Fruit fly (Drosophila melanogaster) whole organism, embryonic: ENCODE data around the gene CG31897.

Experiments used
- BtbVII ChIP-seq: fragments of 200-800 bp; sonication (Bioruptor generic); optimal IDR thresholded peaks from 3 replicates; lab custom pipeline; 2017; ENCODE audit warnings: missing biosample characterization, mild to moderate bottlenecking, missing genetic modification characterization
- CG10654 ChIP-seq: fragments of 200-800 bp; sonication (Bioruptor generic); optimal IDR thresholded peaks from 2 replicates; lab custom pipeline; 2016; ENCODE audit warnings: missing biosample characterization, missing genetic modification characterization
- CG11093 ChIP-seq: fragments of 200-800 bp; sonication (Bioruptor generic); IDR thresholded peaks from 3 replicates; pipeline ENCODE4 v1.3.6; 2022; ENCODE audit warnings: missing biosample characterization, missing genetic modification characterization
- CG11504 ChIP-seq: fragments of 200-800 bp; sonication (Bioruptor generic); optimal IDR thresholded peaks from 3 replicates; lab custom pipeline; 2019; ENCODE audit warnings: missing biosample characterization, mild to moderate bottlenecking, missing genetic modification characterization, moderate library complexity
- CG15479 ChIP-seq: fragments of 200-800 bp; sonication (Bioruptor generic); optimal IDR thresholded peaks from 3 replicates; lab custom pipeline; 2019; ENCODE audit warnings: missing biosample characterization, mild to moderate bottlenecking, missing genetic modification characterization, moderate library complexity
- CG17359 ChIP-seq: fragments of 200-800 bp; sonication (Bioruptor generic); optimal IDR thresholded peaks from 3 replicates; lab custom pipeline; 2018; ENCODE audit warnings: missing biosample characterization, mild to moderate bottlenecking, missing genetic modification characterization, moderate library complexity
- CG18764 ChIP-seq: fragments of 200-800 bp; sonication (Bioruptor generic); optimal IDR thresholded peaks from 3 replicates; lab custom pipeline; 2016; ENCODE audit warnings: missing biosample characterization, missing genetic modification characterization
- CG31224 ChIP-seq: fragments of 200-800 bp; sonication (Bioruptor generic); IDR thresholded peaks from 2 replicates; pipeline ENCODE4 v1.3.6; 2022; ENCODE audit warnings: missing biosample characterization, missing genetic modification characterization
- CG31365 ChIP-seq: fragments of 200-800 bp; sonication (Bioruptor generic); optimal IDR thresholded peaks from 2 replicates; lab custom pipeline; 2018; ENCODE audit warnings: missing biosample characterization, mild to moderate bottlenecking, missing genetic modification characterization
- CG3281 ChIP-seq: fragments of 200-800 bp; sonication (Bioruptor generic); optimal IDR thresholded peaks from 3 replicates; lab custom pipeline; 2017; ENCODE audit warnings: missing biosample characterization, mild to moderate bottlenecking, missing genetic modification characterization
- CG4424 ChIP-seq: fragments of 200-800 bp; sonication (Bioruptor generic); optimal IDR thresholded peaks from 3 replicates; lab custom pipeline; 2016; ENCODE audit warnings: missing biosample characterization, missing genetic modification characterization
- CG4854 ChIP-seq: fragments of 200-800 bp; sonication (Bioruptor generic); optimal IDR thresholded peaks from 2 replicates; lab custom pipeline; 2016; ENCODE audit warnings: missing biosample characterization, missing genetic modification characterization, inconsistent platforms
- CG6854 ChIP-seq: fragments of 200-800 bp; sonication (Bioruptor generic); optimal IDR thresholded peaks from 3 replicates; lab custom pipeline; 2017; ENCODE audit warnings: missing biosample characterization, mild to moderate bottlenecking, missing genetic modification characterization
- CG9609 ChIP-seq: fragments of 200-800 bp; sonication (Bioruptor generic); optimal IDR thresholded peaks from 3 replicates; lab custom pipeline; 2016; ENCODE audit warnings: missing biosample characterization, missing genetic modification characterization
- CkIIα-i1 ChIP-seq: fragments of 200-800 bp; sonication (Bioruptor generic); IDR thresholded peaks from 2 replicates; pipeline ENCODE4 v1.3.6; 2022; ENCODE audit warnings: missing biosample characterization, missing genetic modification characterization
- Dfd ChIP-seq, 2 experiments: fragments of >200 bp; optimal IDR thresholded peaks; 2 replicates each; lab custom pipeline; 2017; ENCODE audit warnings: missing biosample characterization in 2 of 2, missing genetic modification characterization in 2 of 2
- E2f2 ChIP-seq: fragments of 200-800 bp; sonication (Bioruptor generic); IDR thresholded peaks from 2 replicates; pipeline ENCODE4 v1.3.6; 2022; ENCODE audit warnings: missing biosample characterization, missing genetic modification characterization
- ERR ChIP-seq: fragments of 200-800 bp; sonication (Bioruptor generic); optimal IDR thresholded peaks from 2 replicates; lab custom pipeline; 2016; ENCODE audit warnings: missing biosample characterization, missing genetic modification characterization
- Ets65A ChIP-seq: fragments of 200-800 bp; sonication (Bioruptor generic); peaks from one replicate; lab custom pipeline; 2016; ENCODE audit warnings: missing biosample characterization, missing genetic modification characterization
- Fer1 ChIP-seq: fragments of 200-800 bp; sonication (Bioruptor generic); optimal IDR thresholded peaks from 2 replicates; lab custom pipeline; 2017; ENCODE audit warnings: missing biosample characterization, mild to moderate bottlenecking, missing genetic modification characterization
- HLH54F ChIP-seq: fragments of 200-800 bp; sonication (Bioruptor generic); optimal IDR thresholded peaks from 3 replicates; lab custom pipeline; 2016; ENCODE audit warnings: missing biosample characterization, missing genetic modification characterization
- HmgZ ChIP-seq: fragments of 200-800 bp; sonication (Bioruptor generic); optimal IDR thresholded peaks from 2 replicates; lab custom pipeline; 2018; ENCODE audit warnings: missing biosample characterization, mild to moderate bottlenecking, missing genetic modification characterization
- Hr3 ChIP-seq: fragments of 200-800 bp; sonication (Bioruptor generic); optimal IDR thresholded peaks from 3 replicates; lab custom pipeline; 2016; ENCODE audit warnings: missing biosample characterization, missing genetic modification characterization
- Hr78 ChIP-seq, 2 experiments: fragments of 200-800 bp in 1 of 2; fragments of >200 bp in 1 of 2; sonication (Bioruptor generic) in 1 of 2; optimal IDR thresholded peaks; 2 replicates each; lab custom pipeline; 2017 to 2019; ENCODE audit warnings: missing biosample characterization in 2 of 2, missing genetic modification characterization in 2 of 2, mild to moderate bottlenecking in 1 of 2, moderate library complexity in 1 of 2
- Jarid2 ChIP-seq: fragments of 200-800 bp; sonication (Bioruptor generic); optimal IDR thresholded peaks from 3 replicates; lab custom pipeline; 2017; ENCODE audit warnings: mild to moderate bottlenecking, missing biosample characterization, missing genetic modification reagents, missing genetic modification characterization
- Lpt ChIP-seq: fragments of >200 bp; optimal IDR thresholded peaks from 2 replicates; lab custom pipeline; 2018; ENCODE audit warnings: missing biosample characterization, missing genetic modification characterization
- Mes4 ChIP-seq: fragments of 200-800 bp; sonication (Bioruptor generic); optimal IDR thresholded peaks from 2 replicates; lab custom pipeline; 2016; ENCODE audit warnings: missing biosample characterization, missing genetic modification characterization
- Myb ChIP-seq: fragments of 200-800 bp; sonication (Bioruptor generic); optimal IDR thresholded peaks from 2 replicates; lab custom pipeline; 2016; ENCODE audit warnings: missing biosample characterization, missing genetic modification characterization
- NC2β ChIP-seq: fragments of 200-800 bp; sonication (Bioruptor generic); optimal IDR thresholded peaks from 2 replicates; lab custom pipeline; 2016; ENCODE audit warnings: missing biosample characterization, missing genetic modification characterization
- Nf-YA ChIP-seq: fragments of 200-800 bp; sonication (Bioruptor generic); IDR thresholded peaks from 2 replicates; pipeline ENCODE4 v1.3.6; 2022; ENCODE audit warnings: missing biosample characterization, missing genetic modification characterization
- Oaz ChIP-seq: fragments of 200-800 bp; sonication (Bioruptor generic); IDR thresholded peaks from 2 replicates; pipeline ENCODE4 v1.3.6; 2022; ENCODE audit warnings: missing biosample characterization, missing genetic modification characterization
- Pdp1 ChIP-seq, 2 experiments: fragments of 200-800 bp; sonication (Bioruptor generic); optimal IDR thresholded peaks; 3 replicates each; lab custom pipeline; 2016; ENCODE audit warnings: missing biosample characterization in 2 of 2, missing genetic modification characterization in 2 of 2, mild to moderate bottlenecking in 1 of 2, moderate library complexity in 1 of 2
- Poxn ChIP-seq: fragments of 200-800 bp; sonication (Bioruptor generic); IDR thresholded peaks from 2 replicates; pipeline ENCODE4 v1.3.6; 2022; ENCODE audit warnings: missing biosample characterization, missing genetic modification characterization
- Sox102F ChIP-seq: fragments of 200-800 bp; sonication (Bioruptor generic); optimal IDR thresholded peaks from 2 replicates; lab custom pipeline; 2018; ENCODE audit warnings: missing biosample characterization, mild to moderate bottlenecking, missing genetic modification characterization, moderate library complexity
- Tbp ChIP-seq: fragments of >200 bp; optimal IDR thresholded peaks from 2 replicates; lab custom pipeline; 2018; ENCODE audit warnings: missing biosample characterization, missing genetic modification characterization
- crol ChIP-seq: fragments of 200-800 bp; sonication (Bioruptor generic); IDR thresholded peaks from 2 replicates; pipeline ENCODE4 v1.3.6; 2022; ENCODE audit warnings: missing biosample characterization, missing genetic modification characterization
- disco-r ChIP-seq: fragments of 200-800 bp; sonication (Bioruptor generic); optimal IDR thresholded peaks from 2 replicates; lab custom pipeline; 2016; ENCODE audit warnings: missing biosample characterization, missing genetic modification characterization
- dpn ChIP-seq, 2 experiments: fragments of 200-800 bp; sonication (Bioruptor generic); optimal IDR thresholded peaks; 3 replicates each; lab custom pipeline; 2016; ENCODE audit warnings: missing biosample characterization in 2 of 2, missing genetic modification characterization in 2 of 2
- emc ChIP-seq: fragments of 200-800 bp; sonication (Bioruptor generic); optimal IDR thresholded peaks from 2 replicates; lab custom pipeline; 2016; ENCODE audit warnings: missing biosample characterization, missing genetic modification characterization
- fru ChIP-seq: fragments of >200 bp; optimal IDR thresholded peaks from 2 replicates; lab custom pipeline; 2017
- hkb ChIP-seq, 2 experiments: fragments of 200-800 bp in 1 of 2; fragments of >200 bp in 1 of 2; sonication (Bioruptor generic) in 1 of 2; IDR thresholded peaks in 1 of 2; optimal IDR thresholded peaks in 1 of 2; 2 replicates each; pipeline versions ENCODE4 v1.3.6 to Lab custom; 2017 to 2022; ENCODE audit warnings: missing biosample characterization in 1 of 2, missing genetic modification characterization in 1 of 2
- jumu ChIP-seq: fragments of 200-800 bp; sonication (Bioruptor generic); optimal IDR thresholded peaks from 3 replicates; lab custom pipeline; 2016; ENCODE audit warnings: missing biosample characterization, missing genetic modification characterization
- kay ChIP-seq: fragments of 200-800 bp; sonication (Bioruptor generic); optimal IDR thresholded peaks from 2 replicates; lab custom pipeline; 2016; ENCODE audit warnings: missing biosample characterization, missing genetic modification characterization
- lbe ChIP-seq: fragments of 200-800 bp; sonication (Bioruptor generic); optimal IDR thresholded peaks from 2 replicates; lab custom pipeline; 2016; ENCODE audit warnings: missing biosample characterization, mild to moderate bottlenecking, missing genetic modification characterization
- phol ChIP-seq: fragments of 200-800 bp; sonication (Bioruptor generic); optimal IDR thresholded peaks from 3 replicates; lab custom pipeline; 2018; ENCODE audit warnings: missing biosample characterization, mild to moderate bottlenecking, missing genetic modification characterization, moderate library complexity
- pum ChIP-seq: fragments of 200-800 bp; sonication (Bioruptor generic); optimal IDR thresholded peaks from 2 replicates; lab custom pipeline; 2016; ENCODE audit warnings: missing biosample characterization, missing genetic modification characterization
- ssp ChIP-seq: fragments of 200-800 bp; sonication (Bioruptor generic); IDR thresholded peaks from 2 replicates; pipeline ENCODE4 v1.3.6; 2022; ENCODE audit warnings: missing biosample characterization, missing genetic modification characterization
- tna ChIP-seq: fragments of 200-800 bp; sonication (Bioruptor generic); IDR thresholded peaks from 2 replicates; pipeline ENCODE4 v1.3.6; 2022; ENCODE audit warnings: missing biosample characterization, missing genetic modification characterization; ENCODE audit not compliant: partially characterized antibody
- toy ChIP-seq: fragments of 200-800 bp; sonication (Bioruptor generic); IDR thresholded peaks from 2 replicates; pipeline ENCODE4 v1.3.6; 2022; ENCODE audit warnings: missing biosample characterization, missing genetic modification characterization
- wor ChIP-seq: fragments of 200-800 bp; sonication (Bioruptor generic); IDR thresholded peaks from 2 replicates; pipeline ENCODE4 v1.3.6; 2022; ENCODE audit warnings: missing biosample characterization, missing genetic modification characterization
- zen2 ChIP-seq: fragments of 200-800 bp; sonication (Bioruptor generic); IDR thresholded peaks from 3 replicates; pipeline ENCODE4 v1.3.6; 2022; ENCODE audit warnings: missing biosample characterization, missing genetic modification characterization; ENCODE audit not compliant: partially characterized antibody

CG31897 gene

DNA sequence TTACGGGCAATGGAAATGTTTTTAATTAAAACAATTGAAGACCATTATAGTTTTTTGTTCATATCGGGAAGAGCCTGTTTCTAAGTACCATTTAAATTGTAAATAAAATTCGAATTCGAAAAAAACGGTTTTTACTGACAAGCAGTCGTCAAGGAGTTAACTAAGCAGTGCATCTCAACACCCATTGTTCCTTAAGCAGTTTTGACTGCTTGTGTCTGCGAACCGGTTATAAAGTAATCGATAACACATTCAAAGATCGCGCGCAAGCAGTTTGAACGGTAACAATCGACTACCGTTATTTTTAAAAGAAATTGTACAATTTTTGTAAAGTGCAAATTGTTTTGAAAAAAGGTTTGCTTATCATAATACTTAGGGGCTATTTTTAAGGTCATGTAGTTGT, 35.7 kb downstream of the CG31897 start (continued):
- TF ChIP-seq hkb (optimal IDR thresholded peaks at IDR 0.05; lab: Kevin White, UChicago) = peak; percentile 2
- TF ChIP-seq hkb (GFP tag; IDR thresholded peaks at IDR 0.05; lab: Robert Waterston, UW) = no peak
- peak; percentile 100 for TF ChIP-seq Myb (GFP tag; lab: Kevin White, UChicago)
- TF ChIP-seq HLH54F (GFP tag; lab: Kevin White, UChicago) = peak; percentile 1
- peak; percentile 100 for TF ChIP-seq CG31365 (tag; lab: Kevin White, UChicago)
- peak; percentile 90 for TF ChIP-seq E2f2

DNA sequence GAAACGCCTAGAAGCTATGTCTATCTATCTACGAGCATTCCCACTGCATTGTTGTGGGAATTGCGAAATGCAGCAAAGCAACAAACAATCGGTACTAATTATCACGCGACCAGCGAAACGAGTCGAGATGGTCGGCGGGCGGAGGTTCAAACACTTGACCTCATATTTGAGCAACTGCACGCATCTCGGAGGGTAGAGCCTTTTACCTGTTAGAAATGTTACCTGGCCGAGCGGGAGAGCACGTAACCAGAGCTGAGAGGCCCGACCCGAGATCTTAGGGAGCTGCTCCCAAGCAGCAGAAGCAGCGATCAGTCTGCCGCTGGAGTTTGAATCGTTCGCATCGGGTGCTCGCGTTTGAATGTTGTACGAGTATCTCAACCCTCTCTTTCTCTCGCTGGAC, 36.1 kb downstream of the CG31897 start:
- TF ChIP-seq ERR (GFP tag; lab: Kevin White, UChicago) = no peak
- no peak for TF ChIP-seq Fer1 (GFP tag; lab: Kevin White, UChicago)
- TF ChIP-seq kay (GFP tag; lab: Kevin White, UChicago) = no peak
- no peak for TF ChIP-seq Mes4 (GFP tag; lab: Kevin White, UChicago)
- TF ChIP-seq crol (GFP tag; lab: Robert Waterston, UW) = no peak
- no peak for TF ChIP-seq Poxn
- TF ChIP-seq emc (GFP tag; lab: Kevin White, UChicago) = no peak
- no peak for TF ChIP-seq Nf-YA (GFP tag; lab: Robert Waterston, UW)
- no peak for TF ChIP-seq ssp
- TF ChIP-seq Pdp1 (GFP tag; optimal IDR thresholded peaks at IDR 0.05; lab: Kevin White, UChicago) = no peak
- no peak for TF ChIP-seq Lpt (GFP tag; lab: Kevin White, UChicago)
- no peak for TF ChIP-seq Oaz (GFP tag; lab: Robert Waterston, UW)
- TF ChIP-seq CG31224 (GFP tag; lab: Robert Waterston, UW) = no peak
- 0 out of 3 replicates have a peak, but pooled peaks have one; percentile 40 for TF ChIP-seq zen2 (GFP tag; lab: Robert Waterston, UW)
- no peak for TF ChIP-seq CG11093 (GFP tag; lab: Robert Waterston, UW)
- no peak for TF ChIP-seq phol
- no peak for TF ChIP-seq toy (GFP tag; lab: Robert Waterston, UW)
- no peak for TF ChIP-seq Tbp (GFP tag; lab: Kevin White, UChicago)
- TF ChIP-seq wor (GFP tag; lab: Robert Waterston, UW) = no peak
- no peak for TF ChIP-seq Ets65A (GFP tag; lab: Kevin White, UChicago)
- TF ChIP-seq tna (GFP tag; lab: Robert Waterston, UW) = no peak
- TF ChIP-seq disco-r (GFP tag; lab: Kevin White, UChicago) = no peak
- no peak for TF ChIP-seq CG4424 (GFP tag; lab: Kevin White, UChicago)
- no peak for TF ChIP-seq CG17359 (tag; lab: Kevin White, UChicago)
- TF ChIP-seq CG4854 (GFP tag; lab: Kevin White, UChicago) = no peak
- no peak for TF ChIP-seq HmgZ (tag; lab: Kevin White, UChicago)
- TF ChIP-seq CkIIα-i1 (GFP tag; lab: Robert Waterston, UW) = no peak
- TF ChIP-seq Sox102F (GFP tag; lab: Kevin White, UChicago) = no peak
- TF ChIP-seq CG18764 (GFP tag; lab: Kevin White, UChicago) = no peak
- TF ChIP-seq fru = no peak
- peak; percentile 69 for TF ChIP-seq CG15479 (GFP tag; lab: Kevin White, UChicago)
- TF ChIP-seq pum (GFP tag; lab: Kevin White, UChicago) = no peak
- TF ChIP-seq Jarid2 (GFP tag; lab: Kevin White, UChicago) = peak; percentile 55
- no peak for TF ChIP-seq jumu
- TF ChIP-seq CG6854 (GFP tag; lab: Kevin White, UChicago) = no peak
- no peak for TF ChIP-seq CG10654 (GFP tag; lab: Kevin White, UChicago)
- no peak for TF ChIP-seq CG9609 (GFP tag; lab: Kevin White, UChicago)
- no peak for TF ChIP-seq Hr3
- peak in 1 of 2 experiments; percentile 93 for TF ChIP-seq Hr78 (GFP tag; optimal IDR thresholded peaks at IDR 0.05; lab: Kevin White, UChicago)
- no peak for TF ChIP-seq lbe (GFP tag; lab: Kevin White, UChicago)
- no peak for TF ChIP-seq CG3281
- TF ChIP-seq CG11504 = no peak
- TF ChIP-seq NC2β = no peak
- TF ChIP-seq BtbVII (GFP tag; lab: Kevin White, UChicago) = no peak
- no peak for TF ChIP-seq dpn (GFP tag; optimal IDR thresholded peaks at IDR 0.05; lab: Kevin White, UChicago)
- TF ChIP-seq Dfd (GFP tag; optimal IDR thresholded peaks at IDR 0.05; lab: Kevin White, UChicago) = no peak
